Worm (Caenorhabditis elegans): ENCODE measurements around the gene F58A4.1.

Gene F58A4.1

ce11 chrIII:9639281-9640050, 41.2 kb downstream of the F58A4.1 start:
- TF ChIP-seq peb-1 (tag; optimal IDR thresholded peaks at IDR 0.05) (no peak), gmeb-1 (tag; optimal IDR thresholded peaks at IDR 0.05) (no peak), ztf-1 (GFP tag; conservative IDR thresholded peaks at IDR 0.05) (no peak), snpc-4 (tag; optimal IDR thresholded peaks at IDR 0.05) (no peak), C34F6.9 (tag; optimal IDR thresholded peaks at IDR 0.05) (no peak), sem-4 (tag; optimal IDR thresholded peaks at IDR 0.05) (no peak), dmd-4 (tag; optimal IDR thresholded peaks at IDR 0.05) (no peak), nhr-77 (tag; optimal IDR thresholded peaks at IDR 0.05) (no peak), unc-62 (GFP tag; optimal IDR thresholded peaks at IDR 0.05) (no peak), ceh-16 (tag; optimal IDR thresholded peaks at IDR 0.05) (no peak)

ce11 chrIII:9642110-9642509, 43.8 kb downstream of the F58A4.1 start:
- no peak for TF ChIP-seq dmd-4 (tag; optimal IDR thresholded peaks at IDR 0.05)
- no peak for TF ChIP-seq nhr-21 (tag; optimal IDR thresholded peaks at IDR 0.05)
- TF ChIP-seq nhr-77 (tag; optimal IDR thresholded peaks at IDR 0.05), result no peak
- no peak for TF ChIP-seq unc-62 (GFP tag; optimal IDR thresholded peaks at IDR 0.05)
- TF ChIP-seq mab-5 (tag; optimal IDR thresholded peaks at IDR 0.05), result no peak
- no peak for TF ChIP-seq ztf-4 (tag; optimal IDR thresholded peaks at IDR 0.05)
- TF ChIP-seq Y55F3AM.14 (GFP tag; optimal IDR thresholded peaks at IDR 0.05), result no peak
- no peak for TF ChIP-seq zag-1 (tag; optimal IDR thresholded peaks at IDR 0.05)
- no peak for TF ChIP-seq nhr-11 (tag; optimal IDR thresholded peaks at IDR 0.05)
- no peak for TF ChIP-seq mdl-1 (tag; optimal IDR thresholded peaks at IDR 0.05)
- TF ChIP-seq egl-27 (tag; optimal IDR thresholded peaks at IDR 0.05), result no peak
- TF ChIP-seq sma-9 (GFP tag; optimal IDR thresholded peaks at IDR 0.05), result no peak
- TF ChIP-seq sma-9 (tag; optimal IDR thresholded peaks at IDR 0.05), result no peak
- no peak for TF ChIP-seq C34F6.9 (tag; optimal IDR thresholded peaks at IDR 0.05)
- TF ChIP-seq crh-2 (tag; optimal IDR thresholded peaks at IDR 0.05), result no peak
- TF ChIP-seq fos-1 (tag; optimal IDR thresholded peaks at IDR 0.05), result no peak
- no peak for TF ChIP-seq peb-1 (tag; optimal IDR thresholded peaks at IDR 0.05)
- no peak for TF ChIP-seq mbf-1 (tag; optimal IDR thresholded peaks at IDR 0.05)
- TF ChIP-seq nhr-237 (tag; optimal IDR thresholded peaks at IDR 0.05), result no peak

ce11 chrIII:9645099-9645498, 46.8 kb downstream of the F58A4.1 start:
- TF ChIP-seq F13H6.1 (tag; optimal IDR thresholded peaks at IDR 0.05) (no peak), egl-27 (tag; optimal IDR thresholded peaks at IDR 0.05) (peak; percentile 43), unc-39 (tag; optimal IDR thresholded peaks at IDR 0.05) (no peak), lsy-2 (tag; optimal IDR thresholded peaks at IDR 0.05) (no peak), nhr-6 (tag; optimal IDR thresholded peaks at IDR 0.05) (no peak), blmp-1 (tag; optimal IDR thresholded peaks at IDR 0.05; ENCODE audit: insufficient read depth) (peak; percentile 22), unc-62 (GFP tag; optimal IDR thresholded peaks at IDR 0.05) (no peak), zag-1 (tag; optimal IDR thresholded peaks at IDR 0.05) (no peak), fos-1 (tag; optimal IDR thresholded peaks at IDR 0.05) (peak; percentile 5), mdl-1 (tag; optimal IDR thresholded peaks at IDR 0.05) (no peak)

- TF ChIP-seq sem-4 (tag; optimal IDR thresholded peaks at IDR 0.05), result peak; percentile 21
- TF ChIP-seq zag-1 (tag; optimal IDR thresholded peaks at IDR 0.05), result no peak
- TF ChIP-seq mdl-1 (tag; optimal IDR thresholded peaks at IDR 0.05), result no peak
- TF ChIP-seq unc-39 (tag; optimal IDR thresholded peaks at IDR 0.05), result no peak
- TF ChIP-seq nhr-21 (tag; optimal IDR thresholded peaks at IDR 0.05), result peak; percentile 82
- peak; percentile 79 for TF ChIP-seq egl-27 (tag; optimal IDR thresholded peaks at IDR 0.05)
- peak; percentile 42 for TF ChIP-seq elt-1 (tag; optimal IDR thresholded peaks at IDR 0.05)
- no peak for TF ChIP-seq unc-62 (GFP tag; optimal IDR thresholded peaks at IDR 0.05)
- TF ChIP-seq skn-1 (tag; optimal IDR thresholded peaks at IDR 0.05), result no peak
- no peak for TF ChIP-seq C34F6.9 (tag; optimal IDR thresholded peaks at IDR 0.05)
- TF ChIP-seq nhr-77 (tag; optimal IDR thresholded peaks at IDR 0.05), result no peak
- TF ChIP-seq nhr-129 (tag; optimal IDR thresholded peaks at IDR 0.05), result no peak
- no peak for TF ChIP-seq crh-2 (tag; optimal IDR thresholded peaks at IDR 0.05)
- TF ChIP-seq unc-55 (GFP tag; optimal IDR thresholded peaks at IDR 0.05), result no peak
- TF ChIP-seq sma-9 (GFP tag; optimal IDR thresholded peaks at IDR 0.05), result peak; percentile 50
- TF ChIP-seq sma-9 (tag; optimal IDR thresholded peaks at IDR 0.05), result no peak
- TF ChIP-seq ceh-82 (tag; optimal IDR thresholded peaks at IDR 0.05), result no peak
- TF ChIP-seq R02D3.7 (tag; optimal IDR thresholded peaks at IDR 0.05), result no peak
- TF ChIP-seq blmp-1 (tag; optimal IDR thresholded peaks at IDR 0.05; ENCODE audit: insufficient read depth), result peak; percentile 83
- TF ChIP-seq Y55F3AM.14 (GFP tag; optimal IDR thresholded peaks at IDR 0.05), result no peak
- TF ChIP-seq lin-11 (tag; optimal IDR thresholded peaks at IDR 0.05), result no peak
- TF ChIP-seq ztf-1 (GFP tag; conservative IDR thresholded peaks at IDR 0.05), result no peak
- TF ChIP-seq fos-1 (tag; optimal IDR thresholded peaks at IDR 0.05), result peak; percentile 41
Observed at ce11 chrIII:9646440-9647021, 48.3 kb downstream of the F58A4.1 start.

All from whole organism, L2 larva.